Worm (Caenorhabditis elegans): ENCODE results near the gene C28A5.6.

The C28A5.6 gene

DNA sequence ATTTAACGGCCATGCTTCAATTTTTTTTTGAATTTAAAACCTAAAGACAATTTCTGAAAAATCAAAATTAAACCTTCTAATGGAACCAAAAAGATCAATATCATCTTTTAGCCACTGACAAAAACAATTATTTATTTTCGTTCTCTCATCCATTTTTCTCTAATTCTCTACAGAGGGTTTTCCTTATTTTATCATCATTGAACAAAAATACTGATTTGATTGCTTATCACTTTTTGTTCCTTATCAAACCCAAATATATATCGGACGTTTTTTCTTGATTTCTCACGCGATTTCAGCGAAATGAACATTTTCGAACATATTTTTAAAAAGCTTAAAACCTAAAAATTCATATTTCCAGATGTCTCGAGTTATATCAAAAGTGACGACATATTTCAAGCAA is 16.2 kb downstream of the C28A5.6 start, which contains the start of gene mpc-1:
mpc-1 (plus strand) TSS at position 359 of the 400 bp plus-strand sequence.
- no peak for TF ChIP-seq tbx-8 (GFP tag; optimal IDR thresholded peaks at IDR 0.05)
- no peak for TF ChIP-seq unc-120 (tag; optimal IDR thresholded peaks at IDR 0.05; ENCODE audit: poor library complexity, severe bottlenecking)
- TF ChIP-seq hlh-1 (tag; optimal IDR thresholded peaks at IDR 0.05): no peak
- TF ChIP-seq elt-1 (tag; optimal IDR thresholded peaks at IDR 0.05; ENCODE audit: borderline replicate concordance, insufficient read depth): no peak
- TF ChIP-seq nhr-2 (tag; optimal IDR thresholded peaks at IDR 0.05): no peak
- TF ChIP-seq ceh-43 (GFP tag; optimal IDR thresholded peaks at IDR 0.05): no peak
- no peak for TF ChIP-seq ham-2 (GFP tag; optimal IDR thresholded peaks at IDR 0.05)

DNA sequence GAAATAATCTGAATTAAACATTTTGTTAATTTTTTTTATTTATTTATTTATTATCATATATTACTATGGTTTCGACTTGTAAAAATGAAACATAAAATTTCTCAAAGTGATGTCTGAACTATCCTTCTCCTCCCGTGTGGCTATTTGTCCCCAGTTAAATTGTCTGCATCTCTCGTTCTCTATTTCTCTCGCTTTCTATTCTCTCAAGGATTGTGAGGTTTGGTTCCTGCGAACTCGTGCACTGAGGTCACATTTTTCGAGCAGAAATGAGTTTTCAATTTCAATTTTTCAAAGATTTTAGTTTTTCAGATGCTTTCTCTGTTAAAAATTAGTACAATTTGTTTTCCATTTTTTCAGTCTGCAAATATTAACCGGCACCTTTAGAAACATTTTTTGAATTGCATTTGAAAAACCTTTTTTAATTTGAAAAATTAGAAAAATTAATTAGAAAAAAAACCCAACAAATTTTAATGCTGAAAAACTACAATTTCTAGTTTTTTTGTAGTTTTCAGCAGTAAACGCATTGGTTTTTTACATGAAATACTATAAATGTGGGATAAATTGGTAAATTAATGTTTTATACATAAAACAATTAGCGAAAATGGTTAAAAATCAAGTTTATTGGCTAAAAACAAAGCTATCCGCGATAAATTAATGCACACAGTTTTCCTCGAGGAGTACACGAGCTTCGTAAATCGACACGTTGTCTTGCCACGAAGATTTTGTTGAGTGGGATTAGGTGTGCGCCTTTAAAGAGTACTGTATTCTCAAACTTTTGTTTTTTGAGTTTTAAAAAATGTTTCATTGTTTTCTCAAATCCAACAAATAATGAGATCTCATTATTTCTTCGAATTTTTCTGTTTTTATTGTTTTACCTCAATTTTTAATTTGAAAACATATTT is 16.9 kb downstream of the C28A5.6 start:
- peak; percentile 8 for TF ChIP-seq ces-1 (GFP tag; optimal IDR thresholded peaks at IDR 0.05)
- TF ChIP-seq sem-2 (GFP tag; optimal IDR thresholded peaks at IDR 0.05): no peak

DNA sequence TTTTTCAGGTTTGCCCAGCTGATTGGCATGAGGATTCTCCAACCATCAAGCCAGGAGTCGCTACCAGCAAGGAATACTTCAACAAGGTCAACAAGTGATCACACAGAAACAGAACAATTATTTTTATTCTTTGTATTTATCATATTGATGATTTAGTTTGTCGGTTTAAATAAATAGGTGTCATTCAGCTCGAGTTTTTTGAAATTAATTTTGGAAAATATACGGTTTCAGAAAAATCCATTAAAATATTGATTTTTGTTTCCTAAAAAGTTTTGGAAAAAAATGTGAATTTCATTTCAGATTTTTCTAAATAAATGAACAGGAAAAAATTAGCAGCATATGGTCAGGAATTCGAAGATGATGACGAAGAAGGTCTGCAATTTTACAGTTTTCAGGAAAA is 21.1 kb downstream of the C28A5.6 start, which contains the start of gene gpch-1:
gpch-1 (plus strand) TSS at position 301 of the 400 bp plus-strand sequence.
- TF ChIP-seq elt-1 (tag; optimal IDR thresholded peaks at IDR 0.05; ENCODE audit: borderline replicate concordance, insufficient read depth): no peak
- TF ChIP-seq lin-13 (tag; optimal IDR thresholded peaks at IDR 0.05): no peak
- TF ChIP-seq nhr-76 (tag; optimal IDR thresholded peaks at IDR 0.05): no peak
- no peak for TF ChIP-seq unc-62 (GFP tag; optimal IDR thresholded peaks at IDR 0.05)
- TF ChIP-seq elt-3 (tag; optimal IDR thresholded peaks at IDR 0.05): no peak
- TF ChIP-seq zip-8 (tag; optimal IDR thresholded peaks at IDR 0.05): no peak
- TF ChIP-seq blmp-1 (tag; optimal IDR thresholded peaks at IDR 0.05): no peak
- TF ChIP-seq M03D4.4 (tag; optimal IDR thresholded peaks at IDR 0.05): no peak
- no peak for TF ChIP-seq nhr-12 (tag; optimal IDR thresholded peaks at IDR 0.05)
- no peak for TF ChIP-seq flh-1 (GFP tag; optimal IDR thresholded peaks at IDR 0.05)
- no peak for TF ChIP-seq nhr-2 (tag; optimal IDR thresholded peaks at IDR 0.05)
- TF ChIP-seq mab-5 (tag; optimal IDR thresholded peaks at IDR 0.05): no peak
- TF ChIP-seq nhr-28 (tag; optimal IDR thresholded peaks at IDR 0.05): no peak
- no peak for TF ChIP-seq drap-1 (GFP tag; optimal IDR thresholded peaks at IDR 0.05)
- TF ChIP-seq mep-1 (tag; optimal IDR thresholded peaks at IDR 0.05): no peak
- no peak for TF ChIP-seq lin-32 (GFP tag; optimal IDR thresholded peaks at IDR 0.05)

DNA sequence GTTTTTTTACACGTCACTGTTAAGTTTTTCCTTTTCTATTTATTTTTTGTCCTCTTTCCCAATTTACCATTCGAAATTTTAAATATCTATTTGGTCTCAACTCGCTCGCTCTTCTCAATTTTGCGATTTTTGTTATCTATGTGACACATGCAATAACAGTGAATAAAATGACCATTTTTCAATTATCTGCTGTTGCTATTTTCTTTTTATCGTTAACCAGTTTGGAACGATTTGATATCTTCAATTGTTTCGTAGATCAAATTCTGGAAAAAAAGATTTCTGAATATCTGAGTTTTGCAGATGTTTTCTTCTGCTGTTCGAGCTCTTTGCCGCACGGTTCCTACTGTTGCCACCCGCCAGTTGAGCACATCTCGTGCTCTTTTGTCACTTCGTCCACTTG is 22.2 kb downstream of the C28A5.6 start, which contains the start of gene prdx-3:
prdx-3 (plus strand) TSS at position 301 of the 400 bp plus-strand sequence.
- no peak for TF ChIP-seq lin-13 (tag; optimal IDR thresholded peaks at IDR 0.05)
- no peak for TF ChIP-seq lsy-2 (tag; optimal IDR thresholded peaks at IDR 0.05)
- no peak for TF ChIP-seq nhr-12 (tag; optimal IDR thresholded peaks at IDR 0.05)
- no peak for TF ChIP-seq sem-2 (GFP tag; optimal IDR thresholded peaks at IDR 0.05)
- TF ChIP-seq tbx-8 (GFP tag; optimal IDR thresholded peaks at IDR 0.05): no peak
- TF ChIP-seq ceh-43 (GFP tag; optimal IDR thresholded peaks at IDR 0.05): no peak
- no peak for TF ChIP-seq unc-120 (tag; optimal IDR thresholded peaks at IDR 0.05; ENCODE audit: poor library complexity, severe bottlenecking)
- no peak for TF ChIP-seq nhr-237 (tag; optimal IDR thresholded peaks at IDR 0.05)
- TF ChIP-seq ceh-83 (GFP tag; optimal IDR thresholded peaks at IDR 0.05): no peak
- no peak for TF ChIP-seq nhr-2 (tag; optimal IDR thresholded peaks at IDR 0.05)
- TF ChIP-seq unc-39 (tag; optimal IDR thresholded peaks at IDR 0.05): no peak
- no peak for TF ChIP-seq zip-8 (tag; optimal IDR thresholded peaks at IDR 0.05)
- no peak for TF ChIP-seq hlh-1 (tag; optimal IDR thresholded peaks at IDR 0.05)
- TF ChIP-seq mab-5 (tag; optimal IDR thresholded peaks at IDR 0.05): no peak
- no peak for TF ChIP-seq elt-3 (tag; optimal IDR thresholded peaks at IDR 0.05)
- TF ChIP-seq snpc-4 (tag; optimal IDR thresholded peaks at IDR 0.05): no peak
- TF ChIP-seq lin-32 (GFP tag; optimal IDR thresholded peaks at IDR 0.05): no peak
- no peak for TF ChIP-seq elt-1 (tag; optimal IDR thresholded peaks at IDR 0.05; ENCODE audit: borderline replicate concordance, insufficient read depth)
- no peak for TF ChIP-seq mls-2 (tag; optimal IDR thresholded peaks at IDR 0.05)

DNA sequence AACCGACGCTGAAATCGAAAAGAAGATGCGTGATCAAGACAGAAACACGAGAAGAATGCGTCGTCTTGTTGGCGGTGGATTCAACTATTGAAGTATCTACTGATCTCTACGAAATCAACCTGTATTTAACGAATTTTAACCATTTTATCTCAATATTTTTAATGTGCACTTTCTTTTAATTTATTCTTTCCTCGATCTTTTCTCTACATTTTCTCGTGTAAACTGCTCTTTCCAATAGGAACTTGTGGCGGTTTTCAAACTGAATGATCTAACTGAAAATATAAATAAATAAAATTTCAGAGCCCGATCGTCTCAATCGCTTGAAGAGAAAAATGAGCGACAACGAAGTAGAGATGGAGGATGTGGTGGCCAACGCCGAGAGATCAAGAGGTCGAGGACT is 23.3 kb downstream of the C28A5.6 start, which contains the start of gene rnp-4:
rnp-4 (plus strand) TSS at position 301 of the 400 bp plus-strand sequence.
- no peak for TF ChIP-seq sem-2 (GFP tag; optimal IDR thresholded peaks at IDR 0.05)
- TF ChIP-seq lin-32 (GFP tag; optimal IDR thresholded peaks at IDR 0.05): no peak
- no peak for TF ChIP-seq nhr-237 (tag; optimal IDR thresholded peaks at IDR 0.05)

All from whole organism, mixed stage, embryonic.